1 worm cellular context compared by ENCODE assay signal in the genomic region with DNA sequence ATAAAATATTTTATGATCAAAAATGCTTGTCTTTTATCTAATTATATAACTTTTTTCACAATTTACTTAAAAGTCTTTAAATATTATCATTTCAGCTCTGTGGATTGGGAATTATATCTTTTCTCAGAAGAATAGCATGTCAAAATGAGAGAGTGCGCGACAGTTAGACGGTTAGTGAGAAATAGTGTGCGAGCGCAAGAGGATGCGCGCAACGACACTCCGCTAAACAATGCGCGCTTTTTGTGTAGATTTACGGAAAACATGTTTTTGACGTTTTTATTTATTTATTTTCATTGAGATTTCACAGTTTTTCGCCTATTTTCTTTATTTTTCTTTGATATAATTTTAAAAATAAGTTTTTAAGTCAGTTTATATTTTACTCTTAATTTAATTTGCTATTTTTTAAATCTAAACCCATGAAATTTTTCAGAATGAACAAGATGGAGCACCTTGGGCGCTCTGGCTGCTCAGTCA.
TF ChIP-seq lines count a peak whose summit lies in the region.

F02C12.3 (plus strand) TSS at position 424 of the 474 bp plus-strand sequence.

TF ChIP-seq in whole organism, L1 larva, 84 proteins besides CTCF, POLR2A, EP300 and RAD21 (continued from another document):
- TF ChIP-seq ceh-82 (tag; optimal IDR thresholded peaks at IDR 0.05; lab: Kevin White, UChicago): peak; percentile 79 to 93 (median 83)
- TF ChIP-seq F16B12.6 (tag; optimal IDR thresholded peaks at IDR 0.05; lab: Kevin White, UChicago): peak; percentile 35
- peak; percentile 89 for TF ChIP-seq skn-1 (tag; optimal IDR thresholded peaks at IDR 0.05; lab: Kevin White, UChicago)
- TF ChIP-seq dpl-1 (GFP tag; optimal IDR thresholded peaks at IDR 0.05; lab: Kevin White, UChicago): peak; percentile 59 to 68 (median 66)
- peak; percentile 24; the same call in 1 of the 2 replicates for TF ChIP-seq unc-98 (GFP tag; IDR thresholded peaks at IDR 0.05; lab: Robert Waterston, UW)
- TF ChIP-seq snpc-4 (tag; optimal IDR thresholded peaks at IDR 0.05; lab: Kevin White, UChicago): peak; percentile 73
